Worm (Caenorhabditis elegans): ENCODE measurements around the gene C30F2.2.
A peak's percentile ranks its signal among the peaks of the same experiment; 100 is the strongest.

The C30F2.2 gene

DNA sequence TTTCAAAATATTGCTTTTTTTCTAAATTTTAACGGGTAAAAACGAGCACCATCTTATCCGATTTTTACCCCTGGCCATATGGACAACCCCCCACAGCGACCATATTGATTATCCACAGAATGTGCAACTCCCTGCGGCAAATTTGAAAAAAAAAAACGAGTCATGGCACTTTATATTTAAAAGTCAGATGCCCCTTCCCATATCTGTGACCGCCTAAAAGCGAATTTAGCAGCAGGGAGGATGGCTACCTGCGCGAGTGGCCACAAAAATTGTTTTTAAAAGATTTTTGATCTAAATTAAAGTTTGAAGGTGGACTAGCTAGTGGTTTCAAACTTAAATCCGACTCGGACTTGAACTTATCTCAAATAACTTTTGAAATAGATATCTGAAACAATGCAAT lies 28.6 kb downstream of the C30F2.2 start (continued):
- TF ChIP-seq jun-1 (tag; optimal IDR thresholded peaks at IDR 0.05) (peak; percentile 99), nhr-71 (tag; optimal IDR thresholded peaks at IDR 0.05) (peak; percentile 97), unc-62 (GFP tag; optimal IDR thresholded peaks at IDR 0.05) (no peak), sox-4 (tag; optimal IDR thresholded peaks at IDR 0.05) (peak; percentile 98), pqm-1 (tag; optimal IDR thresholded peaks at IDR 0.05) (peak; percentile 59), nhr-28 (tag; optimal IDR thresholded peaks at IDR 0.05) (peak; percentile 63), lin-14 (GFP tag; optimal IDR thresholded peaks at IDR 0.05) (peak; percentile 96), xbp-1 (tag; optimal IDR thresholded peaks at IDR 0.05) (peak; percentile 94), swsn-7 (tag; optimal IDR thresholded peaks at IDR 0.05) (peak; percentile 97), pax-3 (tag; optimal IDR thresholded peaks at IDR 0.05) (peak; percentile 89), efl-1 (optimal IDR thresholded peaks at IDR 0.05) (peak; percentile 80 to 87), efl-1 (GFP tag; optimal IDR thresholded peaks at IDR 0.05 in 1 of 2) (peak; percentile 49 to 97), ceh-63 (GFP tag; optimal IDR thresholded peaks at IDR 0.05) (peak; percentile 94), nhr-11 (tag; optimal IDR thresholded peaks at IDR 0.05) (peak; percentile 97), fos-1 (tag; optimal IDR thresholded peaks at IDR 0.05) (peak; percentile 96), ama-1 (optimal IDR thresholded peaks at IDR 0.05) (no peak), nhr-85 (tag) (peak; percentile 97), rnt-1 (tag; optimal IDR thresholded peaks at IDR 0.05) (peak; percentile 98), skn-1 (tag; optimal IDR thresholded peaks at IDR 0.05) (peak; percentile 97), aly-2 (tag; optimal IDR thresholded peaks at IDR 0.05) (peak; percentile 95), efl-3 (GFP tag; optimal IDR thresholded peaks at IDR 0.05) (peak; percentile 86), nhr-84 (tag; optimal IDR thresholded peaks at IDR 0.05) (peak; percentile 44), F16B12.6 (tag; optimal IDR thresholded peaks at IDR 0.05) (peak; percentile 20), nhr-20 (tag; optimal IDR thresholded peaks at IDR 0.05) (peak; percentile 96), nhr-76 (tag; optimal IDR thresholded peaks at IDR 0.05) (peak; percentile 94), elt-3 (tag; optimal IDR thresholded peaks at IDR 0.05) (peak in 5 of 6 experiments; percentile 47 to 99 (median 96)), lin-39 (tag; optimal IDR thresholded peaks at IDR 0.05) (peak; percentile 98), vab-15 (tag; optimal IDR thresholded peaks at IDR 0.05) (no peak), mdl-1 (tag; optimal IDR thresholded peaks at IDR 0.05) (peak; percentile 61 to 89), elt-2 (tag; optimal IDR thresholded peaks at IDR 0.05) (peak; percentile 86), unc-130 (tag; optimal IDR thresholded peaks at IDR 0.05) (peak; percentile 92), C16A3.4 (tag; optimal IDR thresholded peaks at IDR 0.05) (peak; percentile 98), hlh-17 (GFP tag; optimal IDR thresholded peaks at IDR 0.05; ENCODE audit: borderline replicate concordance) (no peak), ceh-88 (GFP tag; IDR thresholded peaks at IDR 0.05) (peak; percentile 94), egl-27 (tag; optimal IDR thresholded peaks at IDR 0.05) (peak; percentile 73 to 78), zip-4 (GFP tag; optimal IDR thresholded peaks at IDR 0.05) (peak; percentile 91), isw-1 (GFP tag; IDR thresholded peaks at IDR 0.05) (peak; percentile 88), nhr-47 (tag; optimal IDR thresholded peaks at IDR 0.05) (peak; percentile 99), ces-1 (GFP tag; optimal IDR thresholded peaks at IDR 0.05) (no peak), pag-3 (tag; optimal IDR thresholded peaks at IDR 0.05; ENCODE audit: borderline replicate concordance, insufficient read depth) (peak; percentile 78), lin-35 (GFP tag; optimal IDR thresholded peaks at IDR 0.05) (peak; percentile 63 to 90), mef-2 (tag; optimal IDR thresholded peaks at IDR 0.05) (peak; percentile 68), lsy-2 (tag; optimal IDR thresholded peaks at IDR 0.05) (peak; percentile 92 to 94), C04F5.9 (tag; optimal IDR thresholded peaks at IDR 0.05) (peak; percentile 87), zag-1 (tag; optimal IDR thresholded peaks at IDR 0.05) (peak; percentile 33), alr-1 (tag; optimal IDR thresholded peaks at IDR 0.05; ENCODE audit: borderline replicate concordance) (no peak), snpc-4 (tag; optimal IDR thresholded peaks at IDR 0.05) (peak; percentile 94), lin-15B (tag; optimal IDR thresholded peaks at IDR 0.05) (peak; percentile 51), fkh-8 (tag; optimal IDR thresholded peaks at IDR 0.05) (peak; percentile 97), Y116A8C.19 (tag; optimal IDR thresholded peaks at IDR 0.05; ENCODE audit: borderline replicate concordance) (peak; percentile 17), fkh-10 (GFP tag; optimal IDR thresholded peaks at IDR 0.05) (peak; percentile 99), unc-98 (GFP tag; IDR thresholded peaks at IDR 0.05) (peak; percentile 89), blmp-1 (tag; optimal IDR thresholded peaks at IDR 0.05) (peak; percentile 38)
